Fruit fly (Drosophila melanogaster): ENCODE data around the gene LPCAT.

LPCAT gene

dm6 chrX:9585359-9586002 is 5.7 kb upstream of the LPCAT start, which contains the start of gene Hex-A (continued):
- TF ChIP-seq dmrt93B (GFP tag; optimal IDR thresholded peaks at IDR 0.05): peak; percentile 98
- peak; percentile 92 for TF ChIP-seq sv (GFP tag; optimal IDR thresholded peaks at IDR 0.05)
- TF ChIP-seq h (GFP tag; optimal IDR thresholded peaks at IDR 0.05): peak; percentile 98
- TF ChIP-seq Sp1 (GFP tag; optimal IDR thresholded peaks at IDR 0.05): peak; percentile 99
- peak; percentile 93 for TF ChIP-seq woc (GFP tag; optimal IDR thresholded peaks at IDR 0.05)
- TF ChIP-seq Hnf4 (GFP tag; optimal IDR thresholded peaks at IDR 0.05): peak; percentile 93
- no peak for TF ChIP-seq usp (GFP tag; optimal IDR thresholded peaks at IDR 0.05)
- TF ChIP-seq CG32264 (GFP tag; optimal IDR thresholded peaks at IDR 0.05): peak; percentile 81
- TF ChIP-seq foxo (GFP tag; optimal IDR thresholded peaks at IDR 0.05): peak; percentile 76 to 97

dm6 chrX:9584948-9585315 is 5.1 kb upstream of the LPCAT start:
- TF ChIP-seq dl (GFP tag; optimal IDR thresholded peaks at IDR 0.05; ENCODE audit: insufficient read depth in 1 of 2, partially characterized antibody in 2 of 2) (no peak), usp (GFP tag; optimal IDR thresholded peaks at IDR 0.05) (peak; percentile 29), Dif (GFP tag; optimal IDR thresholded peaks at IDR 0.05; ENCODE audit: partially characterized antibody) (peak; percentile 29)

- TF ChIP-seq Mio (GFP tag; optimal IDR thresholded peaks at IDR 0.05): peak; percentile 22
- no peak for TF ChIP-seq OdsH (GFP tag; optimal IDR thresholded peaks at IDR 0.05)
- TF ChIP-seq h (GFP tag; optimal IDR thresholded peaks at IDR 0.05): peak; percentile 70
- TF ChIP-seq fru (GFP tag; optimal IDR thresholded peaks at IDR 0.05): peak; percentile 14
- no peak for TF ChIP-seq N (GFP tag; optimal IDR thresholded peaks at IDR 0.05)
- no peak for TF ChIP-seq Abd-B (GFP tag; optimal IDR thresholded peaks at IDR 0.05)
- TF ChIP-seq woc (GFP tag; optimal IDR thresholded peaks at IDR 0.05): peak; percentile 78
- TF ChIP-seq Vsx2 (GFP tag; optimal IDR thresholded peaks at IDR 0.05; ENCODE audit: partially characterized antibody): no peak
- no peak for TF ChIP-seq CG9705 (GFP tag; optimal IDR thresholded peaks at IDR 0.05)
- peak; percentile 94 for TF ChIP-seq CrebA (GFP tag; optimal IDR thresholded peaks at IDR 0.05; ENCODE audit: borderline replicate concordance)
- no peak for TF ChIP-seq Dfd (GFP tag; optimal IDR thresholded peaks at IDR 0.05)
- no peak for TF ChIP-seq dsf (GFP tag; optimal IDR thresholded peaks at IDR 0.05; ENCODE audit: borderline replicate concordance)
- peak; percentile 36 for TF ChIP-seq dmrt93B (GFP tag; optimal IDR thresholded peaks at IDR 0.05)
- no peak for TF ChIP-seq sage (GFP tag; optimal IDR thresholded peaks at IDR 0.05)
- no peak for TF ChIP-seq Myc (optimal IDR thresholded peaks at IDR 0.05)
- TF ChIP-seq br (GFP tag; optimal IDR thresholded peaks at IDR 0.05): peak; percentile 24
- no peak for TF ChIP-seq foxo (GFP tag; optimal IDR thresholded peaks at IDR 0.05)
- peak; percentile 77 for TF ChIP-seq Hr83 (GFP tag; optimal IDR thresholded peaks at IDR 0.05; ENCODE audit: poor library complexity, severe bottlenecking)
- TF ChIP-seq ey (GFP tag; optimal IDR thresholded peaks at IDR 0.05): no peak
- peak; percentile 71 for TF ChIP-seq Dif (GFP tag; optimal IDR thresholded peaks at IDR 0.05; ENCODE audit: partially characterized antibody)
- no peak for TF ChIP-seq sv (GFP tag; optimal IDR thresholded peaks at IDR 0.05)
- TF ChIP-seq Jra (GFP tag; optimal IDR thresholded peaks at IDR 0.05): peak; percentile 31
- TF ChIP-seq brk (GFP tag; optimal IDR thresholded peaks at IDR 0.05): peak; percentile 58
- TF ChIP-seq rgr (GFP tag; optimal IDR thresholded peaks at IDR 0.05): peak; percentile 23
- TF ChIP-seq usp (GFP tag; optimal IDR thresholded peaks at IDR 0.05): no peak
- peak; percentile 36 for TF ChIP-seq psq (GFP tag; optimal IDR thresholded peaks at IDR 0.05)
- TF ChIP-seq Sp1 (GFP tag; optimal IDR thresholded peaks at IDR 0.05): no peak
- TF ChIP-seq HLH106 (tag; optimal IDR thresholded peaks at IDR 0.05): peak; percentile 21
- TF ChIP-seq Hr78 (GFP tag; optimal IDR thresholded peaks at IDR 0.05): no peak
- TF ChIP-seq lola (GFP tag; optimal IDR thresholded peaks at IDR 0.05): no peak
- TF ChIP-seq dl (GFP tag; optimal IDR thresholded peaks at IDR 0.05; ENCODE audit: insufficient read depth in 1 of 2, partially characterized antibody in 2 of 2): peak in 1 of 2 experiments; percentile 79
- no peak for TF ChIP-seq jim (GFP tag; optimal IDR thresholded peaks at IDR 0.05)
- peak; percentile 69 for TF ChIP-seq tai (GFP tag; optimal IDR thresholded peaks at IDR 0.05)
- no peak for TF ChIP-seq GATAd (GFP tag; optimal IDR thresholded peaks at IDR 0.05)
- TF ChIP-seq Hnf4 (GFP tag; optimal IDR thresholded peaks at IDR 0.05): peak; percentile 82
- no peak for TF ChIP-seq pan (optimal IDR thresholded peaks at IDR 0.05)
- TF ChIP-seq Rel (GFP tag; optimal IDR thresholded peaks at IDR 0.05): peak; percentile 57
- peak; percentile 73 for TF ChIP-seq Rel (tag; optimal IDR thresholded peaks at IDR 0.05)
- TF ChIP-seq CG32264 (GFP tag; optimal IDR thresholded peaks at IDR 0.05): no peak
These were observed 4.5 kb upstream of the LPCAT start for dm6 chrX:9584104-9584947.
